Worm (Caenorhabditis elegans) whole organism, early embryonic: ENCODE data around the gene T03E6.8.

Experiments
- B0310.2 ChIP-seq: sonication (generic microtip); optimal IDR thresholded peaks from 2 replicates; lab custom pipeline; 2016; ENCODE audit warnings: mild to moderate bottlenecking, missing genetic modification characterization, missing compliant biosample characterization
- F13C5.2 ChIP-seq: sonication (generic microtip); optimal IDR thresholded peaks from 2 replicates; lab custom pipeline; 2017; ENCODE audit warnings: mild to moderate bottlenecking, missing genetic modification characterization, inconsistent platforms, missing compliant biosample characterization
- aly-1 ChIP-seq: sonication (generic microtip); optimal IDR thresholded peaks from 2 replicates; lab custom pipeline; 2016; ENCODE audit warnings: missing genetic modification characterization, missing compliant biosample characterization
- ama-1 ChIP-seq: fragments of 150-350 bp; optimal IDR thresholded peaks from 2 replicates; lab custom pipeline; 2014
- ceh-13 ChIP-seq: fragments of 200-800 bp; sonication (Bioruptor generic); optimal IDR thresholded peaks from 2 replicates; lab custom pipeline; 2018; ENCODE audit warnings: mild to moderate bottlenecking, missing genetic modification characterization, missing compliant biosample characterization
- ceh-36 ChIP-seq: sonication (generic microtip); optimal IDR thresholded peaks from 2 replicates; lab custom pipeline; 2016; ENCODE audit warnings: missing genetic modification characterization, inconsistent platforms, missing compliant biosample characterization
- ets-7 ChIP-seq: sonication (generic microtip); optimal IDR thresholded peaks from 2 replicates; lab custom pipeline; 2016; ENCODE audit warnings: missing genotype, missing genetic modification characterization, missing compliant biosample characterization
- flt-1 ChIP-seq: fragments of 200-800 bp; sonication (Bioruptor generic); IDR thresholded peaks from 2 replicates; pipeline ENCODE4 v1.3.6; 2022; ENCODE audit warnings: missing genetic modification characterization, missing compliant biosample characterization
- hmbx-1 ChIP-seq: sonication (generic microtip); optimal IDR thresholded peaks from 2 replicates; lab custom pipeline; 2016; ENCODE audit warnings: mild to moderate bottlenecking, missing genetic modification characterization, missing compliant biosample characterization
- hmg-4 ChIP-seq: fragments of 200-800 bp; sonication (Bioruptor generic); optimal IDR thresholded peaks from 2 replicates; lab custom pipeline; 2018; ENCODE audit warnings: mild to moderate bottlenecking, missing genetic modification characterization, missing compliant biosample characterization
- hnd-1 ChIP-seq: sonication (generic microtip); optimal IDR thresholded peaks from 2 replicates; lab custom pipeline; 2016; ENCODE audit warnings: missing genetic modification characterization, missing compliant biosample characterization
- pes-1 ChIP-seq: fragments of 200-800 bp; sonication (Bioruptor generic); IDR thresholded peaks from 2 replicates; pipeline ENCODE4 v1.3.6; 2022; ENCODE audit warnings: missing genetic modification reagents, missing genetic modification characterization, missing compliant biosample characterization
- scrt-1 ChIP-seq: fragments of 200-800 bp; sonication (Bioruptor generic); IDR thresholded peaks from 2 replicates; pipeline ENCODE4 v1.3.6; 2022; ENCODE audit warnings: missing genetic modification characterization, missing compliant biosample characterization
- sea-1 ChIP-seq: fragments of 200-800 bp; sonication (Bioruptor generic); conservative IDR thresholded peaks from 2 replicates; pipeline ENCODE4 v1.3.6; 2022; ENCODE audit warnings: missing genetic modification characterization, missing compliant biosample characterization
- tbx-11 ChIP-seq: fragments of 200-800 bp; sonication (Bioruptor generic); IDR thresholded peaks from 2 replicates; pipeline ENCODE4 v1.3.6; 2022; ENCODE audit warnings: missing genetic modification characterization, missing compliant biosample characterization
- tbx-37 ChIP-seq: fragments of 200-800 bp; sonication (Bioruptor generic); conservative IDR thresholded peaks from 2 replicates; pipeline ENCODE4 v1.3.6; 2022; ENCODE audit warnings: missing genetic modification reagents, missing genetic modification characterization, missing compliant biosample characterization
- tra-4 ChIP-seq: sonication (generic microtip); optimal IDR thresholded peaks from 2 replicates; lab custom pipeline; 2017; ENCODE audit warnings: missing genetic modification characterization, missing compliant biosample characterization

Gene T03E6.8

ce11 chrV:16588428-16588827 is 14.6 kb downstream of the T03E6.8 start, which contains the start of gene srw-73:
TSS of gene srw-73 (minus strand) at chrV:16588528.
- no peak for TF ChIP-seq B0310.2
- TF ChIP-seq flt-1, result no peak
- no peak for TF ChIP-seq sea-1 (GFP tag; lab: Robert Waterston, UW)
- TF ChIP-seq F13C5.2 (tag; lab: Kevin White, UChicago), result no peak
- no peak for TF ChIP-seq tbx-37 (GFP tag; lab: Robert Waterston, UW)
- TF ChIP-seq hnd-1, result no peak
- no peak for TF ChIP-seq pes-1
- TF ChIP-seq hmg-4 (GFP tag; lab: Kevin White, UChicago), result no peak
- no peak for TF ChIP-seq hmbx-1 (tag; lab: Kevin White, UChicago)
- TF ChIP-seq ama-1 (lab: Kevin White, UChicago), result no peak
- TF ChIP-seq ceh-13 (GFP tag; lab: Kevin White, UChicago), result no peak

- TF ChIP-seq F13C5.2 (tag; lab: Kevin White, UChicago) (no peak), aly-1 (tag; lab: Kevin White, UChicago) (no peak), hmbx-1 (tag; lab: Kevin White, UChicago) (no peak), pes-1 (no peak), ama-1 (lab: Kevin White, UChicago) (no peak), ets-7 (tag; lab: Kevin White, UChicago) (no peak), tbx-11 (GFP tag; lab: Robert Waterston, UW) (no peak)
These were observed 20.0 kb downstream of the T03E6.8 start, which contains the start of gene str-150 for ce11 chrV:16582973-16583372. TSS of gene str-150 (plus strand) at chrV:16583273.

- TF ChIP-seq aly-1 (tag; lab: Kevin White, UChicago) (no peak), ama-1 (lab: Kevin White, UChicago) (no peak), hmg-4 (GFP tag; lab: Kevin White, UChicago) (no peak), hmbx-1 (tag; lab: Kevin White, UChicago) (no peak), scrt-1 (no peak), pes-1 (no peak), tbx-11 (GFP tag; lab: Robert Waterston, UW) (no peak), sea-1 (GFP tag; lab: Robert Waterston, UW) (no peak), flt-1 (no peak), ceh-13 (GFP tag; lab: Kevin White, UChicago) (no peak), tra-4 (tag; lab: Kevin White, UChicago) (no peak), B0310.2 (no peak), hnd-1 (no peak), ets-7 (tag; lab: Kevin White, UChicago) (no peak), ceh-36 (tag; lab: Kevin White, UChicago) (no peak), tbx-37 (GFP tag; lab: Robert Waterston, UW) (no peak), F13C5.2 (tag; lab: Kevin White, UChicago) (no peak)
These were observed 21.9 kb downstream of the T03E6.8 start for ce11 chrV:16581061-16581460.

- TF ChIP-seq tbx-37 (GFP tag; lab: Robert Waterston, UW), result no peak
- TF ChIP-seq scrt-1, result no peak
- TF ChIP-seq ceh-36 (tag; lab: Kevin White, UChicago), result no peak
- TF ChIP-seq tbx-11 (GFP tag; lab: Robert Waterston, UW), result no peak
- TF ChIP-seq sea-1 (GFP tag; lab: Robert Waterston, UW), result no peak
- TF ChIP-seq tra-4 (tag; lab: Kevin White, UChicago), result no peak
- TF ChIP-seq hmbx-1 (tag; lab: Kevin White, UChicago), result no peak
- no peak for TF ChIP-seq flt-1
- no peak for TF ChIP-seq B0310.2
- no peak for TF ChIP-seq aly-1 (tag; lab: Kevin White, UChicago)
- TF ChIP-seq ceh-13 (GFP tag; lab: Kevin White, UChicago), result no peak
- TF ChIP-seq ets-7 (tag; lab: Kevin White, UChicago), result no peak
- TF ChIP-seq F13C5.2 (tag; lab: Kevin White, UChicago), result no peak
- TF ChIP-seq ama-1 (lab: Kevin White, UChicago), result no peak
- no peak for TF ChIP-seq hmg-4 (GFP tag; lab: Kevin White, UChicago)
These were observed 22.6 kb downstream of the T03E6.8 start, which contains the start of gene nhr-271 for ce11 chrV:16580424-16580823. TSS of gene nhr-271 (minus strand) at chrV:16580524.

- TF ChIP-seq hmg-4 (GFP tag; lab: Kevin White, UChicago) (no peak), B0310.2 (no peak), tra-4 (tag; lab: Kevin White, UChicago) (no peak), flt-1 (no peak), ama-1 (lab: Kevin White, UChicago) (no peak), F13C5.2 (tag; lab: Kevin White, UChicago) (no peak), scrt-1 (no peak), ceh-13 (GFP tag; lab: Kevin White, UChicago) (no peak), tbx-37 (GFP tag; lab: Robert Waterston, UW) (no peak), sea-1 (GFP tag; lab: Robert Waterston, UW) (no peak)
These were observed 27.1 kb downstream of the T03E6.8 start, which contains the start of gene str-151 for ce11 chrV:16575900-16576299. TSS of gene str-151 (plus strand) at chrV:16576200.

DNA sequence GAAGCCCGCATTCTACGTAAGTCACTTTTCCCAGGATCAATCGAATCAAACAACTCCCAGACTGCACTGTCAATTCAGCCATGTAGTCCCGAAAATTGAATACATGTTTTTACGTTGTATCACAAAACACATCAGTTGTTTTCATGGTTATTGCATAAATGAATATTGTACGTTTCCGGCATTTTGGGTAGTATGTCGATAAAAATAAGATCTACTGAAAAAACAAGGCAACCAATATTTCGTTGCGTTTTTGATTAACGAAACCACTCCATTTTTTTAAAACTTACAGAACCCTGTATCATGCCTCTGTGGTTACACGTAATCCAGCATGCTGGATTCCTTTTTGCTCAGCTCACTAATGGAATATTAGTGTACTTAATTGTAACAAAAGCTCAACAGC is 29.8 kb downstream of the T03E6.8 start, which contains the start of gene str-149:
str-149 (plus strand) TSS at position 301 of the 400 bp plus-strand sequence.
- TF ChIP-seq pes-1, result no peak
- no peak for TF ChIP-seq flt-1
- no peak for TF ChIP-seq ama-1 (lab: Kevin White, UChicago)

- TF ChIP-seq tbx-11 (GFP tag; lab: Robert Waterston, UW) (no peak), pes-1 (no peak), flt-1 (no peak), scrt-1 (no peak), hmbx-1 (tag; lab: Kevin White, UChicago) (no peak), sea-1 (GFP tag; lab: Robert Waterston, UW) (no peak), hmg-4 (GFP tag; lab: Kevin White, UChicago) (no peak), F13C5.2 (tag; lab: Kevin White, UChicago) (no peak), ceh-36 (tag; lab: Kevin White, UChicago) (no peak), ceh-13 (GFP tag; lab: Kevin White, UChicago) (no peak), tra-4 (tag; lab: Kevin White, UChicago) (no peak)
These were observed 32.3 kb downstream of the T03E6.8 start, which contains the start of gene nhr-233 for ce11 chrV:16570697-16571096. TSS of gene nhr-233 (minus strand) at chrV:16570797.
